Worm (Caenorhabditis elegans) whole organism, L1 larva: ENCODE measurements around the gene vha-1.
A peak's percentile ranks its signal among the peaks of the same experiment; 100 is the strongest.

Source experiments
- C16A3.4 ChIP-seq: fragments of 150-350 bp; optimal IDR thresholded peaks from 2 replicates; lab custom pipeline; 2014; ENCODE audit warnings: missing biosample characterization, missing genetic modification characterization
- C34B4.2 ChIP-seq: sonication (generic microtip); optimal IDR thresholded peaks from 2 replicates; lab custom pipeline; 2017; ENCODE audit warnings: mild to moderate bottlenecking, missing genetic modification characterization, missing compliant biosample characterization
- aha-1 ChIP-seq: fragments of 150-350 bp; optimal IDR thresholded peaks from 2 replicates; lab custom pipeline; 2014; ENCODE audit warnings: missing biosample characterization, missing genetic modification characterization
- alr-1 ChIP-seq: fragments of 200-800 bp; sonication (Bioruptor generic); optimal IDR thresholded peaks from 2 replicates; lab custom pipeline; 2018; ENCODE audit warnings: borderline replicate concordance, mild to moderate bottlenecking, missing genetic modification characterization, missing compliant biosample characterization
- aly-2 ChIP-seq: fragments of 150-350 bp; optimal IDR thresholded peaks from 2 replicates; lab custom pipeline; 2014; ENCODE audit warnings: missing biosample characterization, missing genetic modification characterization
- ama-1 ChIP-seq: fragments of 150-350 bp; optimal IDR thresholded peaks from 2 replicates; lab custom pipeline; 2014
- blmp-1 ChIP-seq: fragments of 150-350 bp; optimal IDR thresholded peaks from 2 replicates; lab custom pipeline; 2014; ENCODE audit warnings: missing biosample characterization, missing genetic modification characterization
- ceh-8 ChIP-seq: fragments of 200-800 bp; sonication (Bioruptor generic); optimal IDR thresholded peaks from 2 replicates; lab custom pipeline; 2018; ENCODE audit warnings: mild to moderate bottlenecking, missing genetic modification characterization, moderate library complexity, missing compliant biosample characterization
- ceh-90 ChIP-seq: sonication (generic microtip); optimal IDR thresholded peaks from 2 replicates; lab custom pipeline; 2016; ENCODE audit warnings: missing genetic modification characterization, missing compliant biosample characterization
- ces-1 ChIP-seq: fragments of 150-350 bp; optimal IDR thresholded peaks from 2 replicates; lab custom pipeline; 2014; ENCODE audit warnings: missing biosample characterization, missing genetic modification reagents, missing genetic modification characterization
- dpl-1 ChIP-seq, 3 experiments: fragments of 150-350 bp in 2 of 3; sonication (generic microtip) in 1 of 3; optimal IDR thresholded peaks; 2 replicates each; lab custom pipeline; 2014 to 2017; ENCODE audit warnings: missing biosample characterization in 3 of 3, missing genetic modification characterization in 3 of 3, missing genetic modification reagents in 3 of 3
- efl-1 ChIP-seq, 4 experiments: fragments of 150-350 bp; optimal IDR thresholded peaks in 3 of 4; peaks in 1 of 4; 1 replicate in 1 of 4; 2 replicates in 3 of 4; lab custom pipeline; 2014; ENCODE audit warnings: missing biosample characterization in 2 of 4, missing genetic modification characterization in 2 of 4, missing genetic modification reagents in 2 of 4
- egl-13 ChIP-seq: sonication (generic microtip); optimal IDR thresholded peaks from 2 replicates; lab custom pipeline; 2016; ENCODE audit warnings: missing genotype, missing genetic modification reagents, missing genetic modification characterization, missing compliant biosample characterization
- elt-3 ChIP-seq, 6 experiments: fragments of 150-350 bp in 1 of 6; sonication (generic microtip); optimal IDR thresholded peaks; 2 replicates each; lab custom pipeline; 2017 to 2018; ENCODE audit warnings: missing biosample characterization in 6 of 6, missing genetic modification characterization in 6 of 6, inconsistent platforms in 1 of 6
- ets-5 ChIP-seq: fragments of 200-800 bp; sonication (Bioruptor generic); IDR thresholded peaks from 2 replicates; pipeline ENCODE4 v1.3.6; 2022; ENCODE audit warnings: missing genetic modification characterization, missing compliant biosample characterization
- fkh-10 ChIP-seq: sonication (generic microtip); optimal IDR thresholded peaks from 2 replicates; lab custom pipeline; 2017; ENCODE audit warnings: missing biosample characterization, missing genetic modification reagents, missing genetic modification characterization
- fkh-8 ChIP-seq: sonication (generic microtip); optimal IDR thresholded peaks from 2 replicates; lab custom pipeline; 2016; ENCODE audit warnings: mild to moderate bottlenecking, missing genetic modification characterization, missing compliant biosample characterization
- fos-1 ChIP-seq: fragments of 150-350 bp; optimal IDR thresholded peaks from 2 replicates; lab custom pipeline; 2014; ENCODE audit warnings: missing biosample characterization, missing genetic modification characterization
- grh-1 ChIP-seq: fragments of 200-800 bp; sonication (Bioruptor generic); IDR thresholded peaks from 2 replicates; pipeline ENCODE4 v1.3.6; 2022; ENCODE audit warnings: missing genetic modification reagents, missing genetic modification characterization, missing compliant biosample characterization
- hpl-2 ChIP-seq: fragments of 150-350 bp; optimal IDR thresholded peaks from 2 replicates; lab custom pipeline; 2014; ENCODE audit warnings: missing biosample characterization, missing genetic modification reagents, missing genetic modification characterization
- isw-1 ChIP-seq: fragments of 200-800 bp; sonication (Bioruptor generic); IDR thresholded peaks from 2 replicates; pipeline ENCODE4 v1.3.6; 2022; ENCODE audit warnings: missing genetic modification characterization, missing compliant biosample characterization
- jun-1 ChIP-seq: fragments of 150-350 bp; optimal IDR thresholded peaks from 2 replicates; lab custom pipeline; 2014; ENCODE audit warnings: missing biosample characterization, missing genetic modification reagents, missing genetic modification characterization
- lin-13 ChIP-seq: fragments of 150-350 bp; optimal IDR thresholded peaks from 2 replicates; lab custom pipeline; 2014; ENCODE audit warnings: missing biosample characterization, missing genetic modification reagents, missing genetic modification characterization
- lin-14 ChIP-seq: fragments of 200-800 bp; sonication (Bioruptor generic); optimal IDR thresholded peaks from 2 replicates; lab custom pipeline; 2018; ENCODE audit warnings: mild to moderate bottlenecking, missing genetic modification characterization, moderate library complexity, missing compliant biosample characterization
- lin-35 ChIP-seq, 2 experiments: fragments of 150-350 bp; optimal IDR thresholded peaks; 2 replicates each; lab custom pipeline; 2014; ENCODE audit warnings: missing biosample characterization in 2 of 2, missing genetic modification characterization in 2 of 2, missing genetic modification reagents in 2 of 2
- lin-39 ChIP-seq: fragments of 150-350 bp; optimal IDR thresholded peaks from 2 replicates; lab custom pipeline; 2014; ENCODE audit warnings: missing biosample characterization, missing genetic modification reagents, missing genetic modification characterization
- lir-3 ChIP-seq: sonication (generic microtip); optimal IDR thresholded peaks from 2 replicates; lab custom pipeline; 2016; ENCODE audit warnings: mild to moderate bottlenecking, missing genetic modification characterization, moderate library complexity, missing compliant biosample characterization; ENCODE audit not compliant: poor library complexity
- mdl-1 ChIP-seq, 2 experiments: fragments of 150-350 bp; optimal IDR thresholded peaks; 2 replicates each; lab custom pipeline; 2014 to 2017; ENCODE audit warnings: missing biosample characterization in 2 of 2, missing genetic modification characterization in 2 of 2, inconsistent platforms in 1 of 2
- mep-1 ChIP-seq: fragments of 150-350 bp; optimal IDR thresholded peaks from 2 replicates; lab custom pipeline; 2014; ENCODE audit warnings: missing biosample characterization, missing genetic modification characterization
- nhr-20 ChIP-seq: sonication (generic microtip); optimal IDR thresholded peaks from 2 replicates; lab custom pipeline; 2016; ENCODE audit warnings: mild to moderate bottlenecking, missing genetic modification characterization, missing compliant biosample characterization
- nhr-237 ChIP-seq: fragments of 150-350 bp; optimal IDR thresholded peaks from 2 replicates; lab custom pipeline; 2014; ENCODE audit warnings: missing biosample characterization, missing genetic modification characterization
- nhr-28 ChIP-seq: fragments of 150-350 bp; optimal IDR thresholded peaks from 2 replicates; lab custom pipeline; 2014; ENCODE audit warnings: missing biosample characterization, missing genetic modification characterization
- nhr-47 ChIP-seq: sonication (generic microtip); optimal IDR thresholded peaks from 2 replicates; lab custom pipeline; 2016; ENCODE audit warnings: mild to moderate bottlenecking, missing genetic modification characterization, moderate library complexity, missing compliant biosample characterization
- nhr-76 ChIP-seq: sonication (generic microtip); optimal IDR thresholded peaks from 2 replicates; lab custom pipeline; 2017; ENCODE audit warnings: missing biosample characterization, missing genetic modification characterization
- nhr-77 ChIP-seq: fragments of 150-350 bp; optimal IDR thresholded peaks from 2 replicates; lab custom pipeline; 2014; ENCODE audit warnings: missing biosample characterization, missing genetic modification characterization
- nhr-85 ChIP-seq: sonication (generic microtip); peaks from one replicate; lab custom pipeline; 2016; ENCODE audit warnings: missing genetic modification characterization, inconsistent platforms, missing compliant biosample characterization
- nhr-90 ChIP-seq: sonication (generic microtip); optimal IDR thresholded peaks from 2 replicates; lab custom pipeline; 2016; ENCODE audit warnings: mild to moderate bottlenecking, missing genetic modification characterization, missing compliant biosample characterization; ENCODE audit not compliant: poor library complexity
- pag-3 ChIP-seq: sonication (generic microtip); optimal IDR thresholded peaks from 2 replicates; lab custom pipeline; 2017; ENCODE audit warnings: missing genetic modification characterization, mild to moderate bottlenecking, missing compliant biosample characterization, antibody characterized with exemption, borderline replicate concordance; ENCODE audit not compliant: insufficient read depth
- pax-3 ChIP-seq: fragments of 200-800 bp; sonication (Bioruptor generic); optimal IDR thresholded peaks from 2 replicates; lab custom pipeline; 2018; ENCODE audit warnings: mild to moderate bottlenecking, missing genetic modification characterization, moderate library complexity, missing compliant biosample characterization
- rnt-1 ChIP-seq: sonication (generic microtip); optimal IDR thresholded peaks from 2 replicates; lab custom pipeline; 2016; ENCODE audit warnings: mild to moderate bottlenecking, missing genetic modification characterization, moderate library complexity, missing compliant biosample characterization
- skn-1 ChIP-seq: fragments of 150-350 bp; optimal IDR thresholded peaks from 2 replicates; lab custom pipeline; 2014; ENCODE audit warnings: missing biosample characterization, missing genetic modification characterization
- snpc-4 ChIP-seq: fragments of 150-350 bp; optimal IDR thresholded peaks from 2 replicates; lab custom pipeline; 2014; ENCODE audit warnings: missing biosample characterization, missing genetic modification characterization
- snu-23 ChIP-seq: sonication (generic microtip); optimal IDR thresholded peaks from 2 replicates; lab custom pipeline; 2016; ENCODE audit warnings: missing genetic modification characterization, missing compliant biosample characterization
- sup-37 ChIP-seq: fragments of 200-800 bp; sonication (Bioruptor generic); optimal IDR thresholded peaks from 2 replicates; lab custom pipeline; 2018; ENCODE audit warnings: mild to moderate bottlenecking, missing genetic modification characterization, missing compliant biosample characterization
- tlp-1 ChIP-seq: fragments of 150-350 bp; optimal IDR thresholded peaks from 2 replicates; lab custom pipeline; 2014; ENCODE audit warnings: missing biosample characterization, missing genetic modification characterization
- unc-130 ChIP-seq: fragments of 150-350 bp; optimal IDR thresholded peaks from 2 replicates; lab custom pipeline; 2017; ENCODE audit warnings: missing biosample characterization, missing genetic modification characterization, inconsistent platforms
- unc-86 ChIP-seq: sonication (generic microtip); optimal IDR thresholded peaks from 2 replicates; lab custom pipeline; 2016; ENCODE audit warnings: missing genetic modification characterization, missing compliant biosample characterization
- unc-98 ChIP-seq: fragments of 200-800 bp; sonication (Bioruptor generic); IDR thresholded peaks from 2 replicates; pipeline ENCODE4 v1.3.6; 2022; ENCODE audit warnings: missing genetic modification characterization, missing compliant biosample characterization
- vab-15 ChIP-seq: sonication (generic microtip); optimal IDR thresholded peaks from 2 replicates; lab custom pipeline; 2017; ENCODE audit warnings: missing genotype, mild to moderate bottlenecking, missing genetic modification characterization, missing compliant biosample characterization
- zip-4 ChIP-seq: fragments of 200-800 bp; sonication (Bioruptor generic); optimal IDR thresholded peaks from 2 replicates; lab custom pipeline; 2018; ENCODE audit warnings: mild to moderate bottlenecking, missing genetic modification characterization, moderate library complexity, missing compliant biosample characterization
- ztf-11 ChIP-seq, 2 experiments: sonication (generic microtip); optimal IDR thresholded peaks; 2 replicates each; lab custom pipeline; 2016 to 2017; ENCODE audit warnings: missing genetic modification characterization in 2 of 2, missing biosample characterization in 1 of 2, missing compliant biosample characterization in 1 of 2

Gene vha-1

DNA sequence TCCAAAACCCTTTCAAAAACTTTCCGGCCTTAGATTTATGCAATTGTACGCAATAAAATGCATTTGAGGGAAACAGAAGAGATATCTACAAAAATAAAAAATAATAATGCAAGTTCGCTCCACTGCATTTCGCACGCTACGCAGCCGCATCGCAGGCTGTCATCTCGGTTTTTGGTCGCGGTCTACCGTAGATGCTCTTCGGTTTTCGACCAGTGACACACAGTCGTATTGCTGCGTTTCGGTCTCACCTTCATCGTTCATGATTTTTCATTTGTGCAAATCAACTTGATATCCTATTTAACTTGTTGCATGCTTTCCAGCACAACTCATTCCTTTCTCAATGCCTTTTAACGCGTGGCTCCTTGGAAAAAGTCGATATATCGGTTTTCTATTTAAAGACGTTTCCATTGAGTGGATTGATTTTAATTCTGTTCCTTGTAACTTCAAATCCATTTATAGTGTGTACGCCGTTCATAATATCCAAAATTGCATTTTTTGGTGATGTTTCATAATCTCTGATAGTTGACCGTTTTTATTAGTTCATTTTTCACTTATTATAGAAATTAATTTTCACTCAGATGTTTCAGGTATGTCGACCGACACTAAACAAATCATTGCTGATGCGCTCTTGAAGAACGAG is at the start of gene vha-1:
vha-1 (plus strand) TSS at position 590 of the 640 bp plus-strand sequence.
- TF ChIP-seq jun-1 (peak; percentile 66), hpl-2 (GFP tag; lab: Kevin White, UChicago) (peak; percentile 41), dpl-1 (GFP tag; optimal IDR thresholded peaks at IDR 0.05; lab: Kevin White, UChicago) (peak; percentile 76 to 82 (median 80)), nhr-77 (tag; lab: Kevin White, UChicago) (peak; percentile 90), fkh-10 (GFP tag; lab: Kevin White, UChicago) (peak; percentile 2), zip-4 (GFP tag; lab: Kevin White, UChicago) (no peak), ces-1 (GFP tag; lab: Kevin White, UChicago) (no peak), aha-1 (tag; lab: Kevin White, UChicago) (no peak), snu-23 (GFP tag; lab: Kevin White, UChicago) (peak; percentile 94), fkh-8 (peak; percentile 77), lin-14 (GFP tag; lab: Kevin White, UChicago) (peak; percentile 93), ets-5 (GFP tag; lab: Robert Waterston, UW) (no peak), ama-1 (lab: Kevin White, UChicago) (peak; percentile 56), ztf-11 (tag; optimal IDR thresholded peaks at IDR 0.05; lab: Kevin White, UChicago) (peak in 1 of 2 experiments; percentile 18), alr-1 (tag; lab: Kevin White, UChicago) (no peak), tlp-1 (tag; lab: Kevin White, UChicago) (no peak), lir-3 (peak; percentile 34), unc-86 (tag; lab: Kevin White, UChicago) (peak; percentile 55), vab-15 (tag; lab: Kevin White, UChicago) (peak; percentile 24), nhr-20 (tag; lab: Kevin White, UChicago) (peak; percentile 88), C16A3.4 (tag; lab: Kevin White, UChicago) (peak; percentile 91), nhr-28 (tag; lab: Kevin White, UChicago) (no peak), C34B4.2 (tag; lab: Kevin White, UChicago) (no peak), aly-2 (tag; lab: Kevin White, UChicago) (peak; percentile 25), unc-98 (GFP tag; lab: Robert Waterston, UW) (no peak), unc-130 (peak; percentile 73), sup-37 (no peak), egl-13 (tag; lab: Kevin White, UChicago) (peak; percentile 48), isw-1 (GFP tag; lab: Robert Waterston, UW) (peak; percentile 73), lin-35 (GFP tag; optimal IDR thresholded peaks at IDR 0.05; lab: Kevin White, UChicago) (peak; percentile 88 to 91), nhr-47 (peak; percentile 78), nhr-85 (tag; lab: Kevin White, UChicago) (peak; percentile 85), ceh-90 (tag; lab: Kevin White, UChicago) (no peak), blmp-1 (tag; lab: Kevin White, UChicago) (peak; percentile 57), pax-3 (tag; lab: Kevin White, UChicago) (no peak), efl-1 (optimal IDR thresholded peaks at IDR 0.05; lab: Kevin White, UChicago) (peak; percentile 79 to 89), efl-1 (GFP tag; optimal IDR thresholded peaks at IDR 0.05 in 1 of 2; lab: Kevin White, UChicago) (peak; percentile 79 to 94), ceh-8 (no peak), elt-3 (tag; optimal IDR thresholded peaks at IDR 0.05; lab: Kevin White, UChicago) (peak in 4 of 6 experiments; percentile 11 to 92 (median 79)), nhr-90 (peak; percentile 71), pag-3 (no peak), lin-39 (no peak), snpc-4 (tag; lab: Kevin White, UChicago) (peak; percentile 43), nhr-237 (tag; lab: Kevin White, UChicago) (peak; percentile 84), grh-1 (peak; percentile 52), mdl-1 (tag; optimal IDR thresholded peaks at IDR 0.05; lab: Kevin White, UChicago) (peak in 1 of 2 experiments; percentile 81), rnt-1 (tag; lab: Kevin White, UChicago) (peak; percentile 73), nhr-76 (tag; lab: Kevin White, UChicago) (no peak), skn-1 (peak; percentile 91), lin-13 (peak; percentile 83), mep-1 (tag; lab: Kevin White, UChicago) (peak; percentile 87), fos-1 (tag; lab: Kevin White, UChicago) (peak; percentile 61)
